Fruit fly (Drosophila melanogaster) whole organism: Measurements from ENCODE around the gene CG8519.

Experiments used
- psq ChIP-seq: fragments of >200 bp; optimal IDR thresholded peaks from 2 replicates; lab custom pipeline; 2017
- usp ChIP-seq: fragments of >200 bp; optimal IDR thresholded peaks from 2 replicates; lab custom pipeline; 2017; ENCODE audit warnings: missing biosample characterization, missing genetic modification characterization, mixed read lengths

DNA sequence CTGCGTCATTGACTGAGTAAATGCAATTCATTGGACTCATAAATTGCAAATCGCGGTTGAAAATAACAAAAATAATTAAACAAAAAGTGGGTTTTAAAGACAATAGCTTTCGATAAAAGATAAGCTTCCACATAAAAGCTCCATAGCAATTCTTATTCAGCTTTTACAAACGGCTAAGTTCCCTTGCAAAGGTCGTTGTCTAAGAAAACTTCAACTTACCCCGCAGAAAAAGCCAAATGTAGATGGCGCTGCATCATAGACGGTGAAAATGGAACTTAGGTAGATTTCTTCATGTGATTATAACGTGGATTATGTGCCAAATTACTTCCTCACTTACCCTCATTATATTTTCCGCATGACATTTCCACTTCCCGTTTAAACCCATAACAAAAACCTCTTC is 15.7 kb upstream of the CG8519 start:
- TF ChIP-seq psq (lab: Kevin White, UChicago) (no peak), usp (GFP tag; lab: Kevin White, UChicago) (no peak)
